Worm (Caenorhabditis elegans) whole organism, L1 larva: ENCODE results near the gene egl-13.
A peak's percentile ranks its signal among the peaks of the same experiment; 100 is the strongest.

Experiments used
- F16B12.6 ChIP-seq: fragments of 150-350 bp; optimal IDR thresholded peaks from 2 replicates; lab custom pipeline; 2014; ENCODE audit warnings: missing biosample characterization, missing genetic modification characterization
- Y116A8C.19 ChIP-seq: sonication (generic microtip); optimal IDR thresholded peaks from 2 replicates; lab custom pipeline; 2016; ENCODE audit warnings: missing compliant biosample characterization, missing genetic modification characterization, borderline replicate concordance
- aha-1 ChIP-seq: fragments of 150-350 bp; optimal IDR thresholded peaks from 2 replicates; lab custom pipeline; 2014; ENCODE audit warnings: missing biosample characterization, missing genetic modification characterization
- dsc-1 ChIP-seq: sonication (generic microtip); optimal IDR thresholded peaks from 2 replicates; lab custom pipeline; 2016; ENCODE audit warnings: mild to moderate bottlenecking, missing genetic modification characterization, missing compliant biosample characterization
- efl-1 ChIP-seq, 4 experiments: fragments of 150-350 bp; optimal IDR thresholded peaks in 3 of 4; peaks in 1 of 4; 1 replicate in 1 of 4; 2 replicates in 3 of 4; lab custom pipeline; 2014; ENCODE audit warnings: missing biosample characterization in 2 of 4, missing genetic modification characterization in 2 of 4, missing genetic modification reagents in 2 of 4
- egl-13 ChIP-seq: sonication (generic microtip); optimal IDR thresholded peaks from 2 replicates; lab custom pipeline; 2016; ENCODE audit warnings: missing genotype, missing genetic modification reagents, missing genetic modification characterization, missing compliant biosample characterization
- elt-2 ChIP-seq: sonication (generic microtip); optimal IDR thresholded peaks from 2 replicates; lab custom pipeline; 2016; ENCODE audit warnings: missing genetic modification characterization, mild to moderate bottlenecking, inconsistent platforms, missing compliant biosample characterization, missing genetic modification reagents
- elt-3 ChIP-seq, 6 experiments: fragments of 150-350 bp in 1 of 6; sonication (generic microtip); optimal IDR thresholded peaks; 2 replicates each; lab custom pipeline; 2017 to 2018; ENCODE audit warnings: missing biosample characterization in 6 of 6, missing genetic modification characterization in 6 of 6, inconsistent platforms in 1 of 6
- fkh-4 ChIP-seq: sonication (generic microtip); optimal IDR thresholded peaks from 2 replicates; lab custom pipeline; 2016; ENCODE audit warnings: missing compliant biosample characterization, missing genetic modification characterization, borderline replicate concordance
- fkh-8 ChIP-seq: sonication (generic microtip); optimal IDR thresholded peaks from 2 replicates; lab custom pipeline; 2016; ENCODE audit warnings: mild to moderate bottlenecking, missing genetic modification characterization, missing compliant biosample characterization
- fos-1 ChIP-seq: fragments of 150-350 bp; optimal IDR thresholded peaks from 2 replicates; lab custom pipeline; 2014; ENCODE audit warnings: missing biosample characterization, missing genetic modification characterization
- grh-1 ChIP-seq: fragments of 200-800 bp; sonication (Bioruptor generic); IDR thresholded peaks from 2 replicates; pipeline ENCODE4 v1.3.6; 2022; ENCODE audit warnings: missing genetic modification reagents, missing genetic modification characterization, missing compliant biosample characterization
- hlh-4 ChIP-seq: sonication (generic microtip); optimal IDR thresholded peaks from 2 replicates; lab custom pipeline; 2016; ENCODE audit warnings: mild to moderate bottlenecking, missing genetic modification characterization, missing compliant biosample characterization
- lin-14 ChIP-seq: fragments of 200-800 bp; sonication (Bioruptor generic); optimal IDR thresholded peaks from 2 replicates; lab custom pipeline; 2018; ENCODE audit warnings: mild to moderate bottlenecking, missing genetic modification characterization, moderate library complexity, missing compliant biosample characterization
- lin-39 ChIP-seq: fragments of 150-350 bp; optimal IDR thresholded peaks from 2 replicates; lab custom pipeline; 2014; ENCODE audit warnings: missing biosample characterization, missing genetic modification reagents, missing genetic modification characterization
- mef-2 ChIP-seq: fragments of 150-350 bp; optimal IDR thresholded peaks from 2 replicates; lab custom pipeline; 2014; ENCODE audit warnings: missing biosample characterization, missing genetic modification characterization
- nhr-19 ChIP-seq: fragments of 200-800 bp; sonication (Bioruptor generic); conservative IDR thresholded peaks from 2 replicates; pipeline ENCODE4 v1.3.6; 2022; ENCODE audit warnings: missing genetic modification characterization, missing compliant biosample characterization
- nhr-237 ChIP-seq: fragments of 150-350 bp; optimal IDR thresholded peaks from 2 replicates; lab custom pipeline; 2014; ENCODE audit warnings: missing biosample characterization, missing genetic modification characterization
- nhr-90 ChIP-seq: sonication (generic microtip); optimal IDR thresholded peaks from 2 replicates; lab custom pipeline; 2016; ENCODE audit warnings: mild to moderate bottlenecking, missing genetic modification characterization, missing compliant biosample characterization; ENCODE audit not compliant: poor library complexity
- pag-3 ChIP-seq: sonication (generic microtip); optimal IDR thresholded peaks from 2 replicates; lab custom pipeline; 2017; ENCODE audit warnings: missing genetic modification characterization, mild to moderate bottlenecking, missing compliant biosample characterization, antibody characterized with exemption, borderline replicate concordance; ENCODE audit not compliant: insufficient read depth
- pax-3 ChIP-seq: fragments of 200-800 bp; sonication (Bioruptor generic); optimal IDR thresholded peaks from 2 replicates; lab custom pipeline; 2018; ENCODE audit warnings: mild to moderate bottlenecking, missing genetic modification characterization, moderate library complexity, missing compliant biosample characterization
- snu-23 ChIP-seq: sonication (generic microtip); optimal IDR thresholded peaks from 2 replicates; lab custom pipeline; 2016; ENCODE audit warnings: missing genetic modification characterization, missing compliant biosample characterization
- tbx-2 ChIP-seq: sonication (generic microtip); optimal IDR thresholded peaks from 2 replicates; lab custom pipeline; 2016; ENCODE audit warnings: missing genetic modification characterization, missing compliant biosample characterization
- tlp-1 ChIP-seq: fragments of 150-350 bp; optimal IDR thresholded peaks from 2 replicates; lab custom pipeline; 2014; ENCODE audit warnings: missing biosample characterization, missing genetic modification characterization
- unc-30 ChIP-seq: sonication (generic microtip); optimal IDR thresholded peaks from 2 replicates; lab custom pipeline; 2017; ENCODE audit warnings: missing biosample characterization, missing genetic modification characterization
- unc-62 ChIP-seq: fragments of 150-350 bp; optimal IDR thresholded peaks from 2 replicates; lab custom pipeline; 2014; ENCODE audit warnings: missing biosample characterization, missing genetic modification reagents, missing genetic modification characterization
- unc-86 ChIP-seq: sonication (generic microtip); optimal IDR thresholded peaks from 2 replicates; lab custom pipeline; 2016; ENCODE audit warnings: missing genetic modification characterization, missing compliant biosample characterization
- ztf-11 ChIP-seq, 2 experiments: sonication (generic microtip); optimal IDR thresholded peaks; 2 replicates each; lab custom pipeline; 2016 to 2017; ENCODE audit warnings: missing genetic modification characterization in 2 of 2, missing biosample characterization in 1 of 2, missing compliant biosample characterization in 1 of 2

egl-13 gene

DNA sequence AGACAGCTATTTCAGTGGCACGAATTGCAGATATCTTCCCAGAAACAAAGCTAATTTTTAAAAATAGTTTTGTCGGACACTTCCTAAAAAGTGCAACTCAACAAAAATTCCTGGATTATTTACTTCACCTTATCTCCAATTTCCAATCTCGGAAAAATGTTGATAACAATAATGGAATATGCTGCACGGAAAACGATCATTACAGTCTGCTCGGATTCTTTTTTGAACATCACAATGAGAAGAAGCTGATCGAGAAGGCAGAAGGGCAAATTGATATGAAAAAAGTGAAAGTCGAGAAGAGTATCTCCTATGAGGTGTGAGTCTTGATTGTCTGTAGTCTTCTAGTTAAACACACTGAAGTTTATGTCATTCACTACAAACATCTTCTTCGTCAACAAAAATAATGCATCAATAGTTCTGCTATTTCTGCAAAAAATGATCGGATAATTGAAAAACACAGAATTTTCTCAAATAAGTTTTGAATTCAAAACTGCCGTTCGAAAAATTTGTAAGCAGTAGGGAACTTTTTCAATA lies 52.3 kb downstream of the egl-13 start:
- TF ChIP-seq efl-1 (optimal IDR thresholded peaks at IDR 0.05; lab: Kevin White, UChicago): no peak
- peak in 1 of 2 experiments; percentile 18 for TF ChIP-seq efl-1 (GFP tag; optimal IDR thresholded peaks at IDR 0.05 in 1 of 2; lab: Kevin White, UChicago)
- TF ChIP-seq elt-2: peak; percentile 22
- no peak for TF ChIP-seq fkh-8 (tag; lab: Kevin White, UChicago)

- TF ChIP-seq dsc-1 (tag; lab: Kevin White, UChicago): no peak
- TF ChIP-seq grh-1 (GFP tag; lab: Robert Waterston, UW): no peak
- no peak for TF ChIP-seq nhr-19 (GFP tag; lab: Robert Waterston, UW)
- no peak for TF ChIP-seq elt-3 (tag; optimal IDR thresholded peaks at IDR 0.05; lab: Kevin White, UChicago)
- no peak for TF ChIP-seq snu-23 (GFP tag; lab: Kevin White, UChicago)
- TF ChIP-seq unc-30 (tag; lab: Kevin White, UChicago): no peak
- TF ChIP-seq tbx-2 (tag; lab: Kevin White, UChicago): no peak
- no peak for TF ChIP-seq lin-39 (tag; lab: Kevin White, UChicago)
- TF ChIP-seq unc-86 (tag; lab: Kevin White, UChicago): no peak
- TF ChIP-seq egl-13 (tag; lab: Kevin White, UChicago): no peak
- no peak for TF ChIP-seq hlh-4
- no peak for TF ChIP-seq mef-2 (tag; lab: Kevin White, UChicago)
- TF ChIP-seq fkh-4 (tag; lab: Kevin White, UChicago): no peak
- TF ChIP-seq F16B12.6 (tag; lab: Kevin White, UChicago): no peak
- TF ChIP-seq unc-62 (GFP tag; lab: Kevin White, UChicago): no peak
- TF ChIP-seq lin-14: no peak
- TF ChIP-seq Y116A8C.19: no peak
- TF ChIP-seq fos-1 (tag; lab: Kevin White, UChicago): no peak
- TF ChIP-seq nhr-90 (tag; lab: Kevin White, UChicago): no peak
Observed at ce11 chrX:5720124-5720523, 56.5 kb downstream of the egl-13 start, which contains the start of gene C41G11.1. C41G11.1 (minus strand) TSS chrX:5720224.

DNA sequence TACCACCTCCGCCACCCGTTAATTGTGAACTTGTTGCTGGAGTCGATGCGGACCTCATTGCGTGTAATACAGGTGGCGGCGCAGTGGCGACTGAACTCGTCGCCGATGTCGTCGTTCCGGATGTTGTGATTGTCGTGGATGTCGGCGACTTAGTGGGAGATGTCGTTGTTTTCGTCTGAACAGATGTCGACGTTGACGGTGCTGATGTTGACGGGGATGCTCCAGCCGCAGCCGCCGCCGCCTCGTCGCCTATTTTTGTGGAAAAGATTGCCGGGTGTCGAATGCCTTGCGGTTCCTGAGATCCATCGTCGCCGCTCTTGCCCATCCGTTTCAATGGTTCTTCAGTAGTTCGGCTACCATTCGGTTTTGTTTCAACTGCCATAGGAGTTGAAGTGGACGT lies 57.3 kb downstream of the egl-13 start:
- TF ChIP-seq aha-1 (tag; lab: Kevin White, UChicago): no peak
- TF ChIP-seq snu-23 (GFP tag; lab: Kevin White, UChicago): no peak
- no peak for TF ChIP-seq nhr-237 (tag; lab: Kevin White, UChicago)
- no peak for TF ChIP-seq tlp-1
- no peak for TF ChIP-seq ztf-11 (tag; optimal IDR thresholded peaks at IDR 0.05; lab: Kevin White, UChicago)
- TF ChIP-seq pax-3 (tag; lab: Kevin White, UChicago): no peak
- no peak for TF ChIP-seq pag-3 (tag; lab: Kevin White, UChicago)
